Fruit fly (Drosophila melanogaster): ENCODE data around the gene Saysd1.

Gene Saysd1

dm6 chr3R:25168259-25168972, 46.6 kb downstream of the Saysd1 start (continued):
- TF ChIP-seq maf-S (GFP tag; optimal IDR thresholded peaks at IDR 0.05) = peak; percentile 8
- no peak for TF ChIP-seq TFAM (GFP tag; optimal IDR thresholded peaks at IDR 0.05)
- peak; percentile 69 for TF ChIP-seq gem (tag; optimal IDR thresholded peaks at IDR 0.05)
- TF ChIP-seq pho (GFP tag; optimal IDR thresholded peaks at IDR 0.05) = peak; percentile 7
- TF ChIP-seq dmrt11E (tag; optimal IDR thresholded peaks at IDR 0.05) = peak; percentile 36
- TF ChIP-seq fd96Cb (tag; optimal IDR thresholded peaks at IDR 0.05) = peak; percentile 60
- TF ChIP-seq CG14667 (GFP tag; IDR thresholded peaks at IDR 0.05) = 0 out of 2 replicates have a peak, but pooled peaks have one; percentile 5
- TF ChIP-seq hb (GFP tag; IDR thresholded peaks at IDR 0.05; ENCODE audit: partially characterized antibody) = no peak
- no peak for TF ChIP-seq cas (GFP tag; IDR thresholded peaks at IDR 0.05)
- TF ChIP-seq CG18619 (GFP tag; optimal IDR thresholded peaks at IDR 0.05) = peak; percentile 39
- peak; percentile 31 for TF ChIP-seq Ssrp (tag; optimal IDR thresholded peaks at IDR 0.05)
- no peak for TF ChIP-seq Scr (GFP tag; IDR thresholded peaks at IDR 0.05; ENCODE audit: partially characterized antibody)
- TF ChIP-seq Hr51 (GFP tag; optimal IDR thresholded peaks at IDR 0.05) = peak in 1 of 2 experiments; percentile 52
- TF ChIP-seq CG13424 (tag; optimal IDR thresholded peaks at IDR 0.05) = peak; percentile 65
- peak; percentile 5 for TF ChIP-seq CG1529 (GFP tag; optimal IDR thresholded peaks at IDR 0.05)
- peak; percentile 51 for TF ChIP-seq esg (GFP tag; conservative IDR thresholded peaks at IDR 0.05)
- TF ChIP-seq gcm2 (GFP tag; optimal IDR thresholded peaks at IDR 0.05) = no peak
- no peak for TF ChIP-seq CG15073 (GFP tag; optimal IDR thresholded peaks at IDR 0.05)
- peak; percentile 15 for TF ChIP-seq CG7786 (GFP tag; optimal IDR thresholded peaks at IDR 0.05)
- TF ChIP-seq odd (GFP tag; optimal IDR thresholded peaks at IDR 0.05) = no peak
- TF ChIP-seq seq (GFP tag; IDR thresholded peaks at IDR 0.05) = no peak
- TF ChIP-seq cg (GFP tag; optimal IDR thresholded peaks at IDR 0.05) = peak; percentile 67
- peak; percentile 5 for TF ChIP-seq CG9817 (tag; optimal IDR thresholded peaks at IDR 0.05)
- TF ChIP-seq slp2 (GFP tag; optimal IDR thresholded peaks at IDR 0.05) = peak; percentile 21
- no peak for TF ChIP-seq vfl (GFP tag; optimal IDR thresholded peaks at IDR 0.05)
- no peak for TF ChIP-seq ci (GFP tag; IDR thresholded peaks at IDR 0.05)
- TF ChIP-seq CG15514 (GFP tag; optimal IDR thresholded peaks at IDR 0.05) = peak; percentile 14
- no peak for TF ChIP-seq CG33557 (GFP tag; optimal IDR thresholded peaks at IDR 0.05)
- peak; percentile 38 for TF ChIP-seq CG4424 (GFP tag; optimal IDR thresholded peaks at IDR 0.05)
- peak; percentile 88 for TF ChIP-seq sens (GFP tag)
- 0 out of 2 replicates have a peak, but pooled peaks have one; percentile 20 for TF ChIP-seq stc (GFP tag; IDR thresholded peaks at IDR 0.05)
- TF ChIP-seq CG16813 (GFP tag; IDR thresholded peaks at IDR 0.05; ENCODE audit: partially characterized antibody) = no peak
- no peak for TF ChIP-seq CG33213 (GFP tag; optimal IDR thresholded peaks at IDR 0.05)
- TF ChIP-seq Asciz (GFP tag; optimal IDR thresholded peaks at IDR 0.05) = peak; percentile 19
- TF ChIP-seq CG3995 (GFP tag; optimal IDR thresholded peaks at IDR 0.05) = no peak
- peak; percentile 48; the same call in 1 of the 3 replicates for TF ChIP-seq CG11456 (GFP tag; IDR thresholded peaks at IDR 0.05)
- no peak for TF ChIP-seq Deaf1 (tag; optimal IDR thresholded peaks at IDR 0.05)
- TF ChIP-seq p53 (GFP tag; optimal IDR thresholded peaks at IDR 0.05) = no peak
- no peak for TF ChIP-seq CG11560 (tag; IDR thresholded peaks at IDR 0.05)
- TF ChIP-seq Ada2b (GFP tag; IDR thresholded peaks at IDR 0.05) = peak; percentile 32; the same call in 1 of the 2 replicates
- 0 out of 2 replicates have a peak, but pooled peaks have one; percentile 1 for TF ChIP-seq crol (GFP tag; IDR thresholded peaks at IDR 0.05)
- peak; percentile 16 for TF ChIP-seq bab2 (GFP tag; optimal IDR thresholded peaks at IDR 0.05)
- peak; percentile 67 for TF ChIP-seq CG10979 (tag; optimal IDR thresholded peaks at IDR 0.05)
- TF ChIP-seq dysf (GFP tag; IDR thresholded peaks at IDR 0.05) = peak; percentile 47; the same call in 1 of the 3 replicates
- peak; percentile 12 to 19 for TF ChIP-seq dpn (GFP tag; optimal IDR thresholded peaks at IDR 0.05)
- peak; percentile 30 for TF ChIP-seq D19A (tag; optimal IDR thresholded peaks at IDR 0.05)
- no peak for TF ChIP-seq CG3163 (GFP tag; optimal IDR thresholded peaks at IDR 0.05)
- TF ChIP-seq unpg (GFP tag; optimal IDR thresholded peaks at IDR 0.05) = peak; percentile 13
- no peak; the same call in 2 of the 3 replicates for TF ChIP-seq ase (GFP tag; IDR thresholded peaks at IDR 0.05)

All from whole organism, embryonic.